Fruit fly (Drosophila melanogaster): ENCODE results near the gene Las.
A peak's percentile ranks its signal among the peaks of the same experiment; 100 is the strongest.

Las gene

DNA sequence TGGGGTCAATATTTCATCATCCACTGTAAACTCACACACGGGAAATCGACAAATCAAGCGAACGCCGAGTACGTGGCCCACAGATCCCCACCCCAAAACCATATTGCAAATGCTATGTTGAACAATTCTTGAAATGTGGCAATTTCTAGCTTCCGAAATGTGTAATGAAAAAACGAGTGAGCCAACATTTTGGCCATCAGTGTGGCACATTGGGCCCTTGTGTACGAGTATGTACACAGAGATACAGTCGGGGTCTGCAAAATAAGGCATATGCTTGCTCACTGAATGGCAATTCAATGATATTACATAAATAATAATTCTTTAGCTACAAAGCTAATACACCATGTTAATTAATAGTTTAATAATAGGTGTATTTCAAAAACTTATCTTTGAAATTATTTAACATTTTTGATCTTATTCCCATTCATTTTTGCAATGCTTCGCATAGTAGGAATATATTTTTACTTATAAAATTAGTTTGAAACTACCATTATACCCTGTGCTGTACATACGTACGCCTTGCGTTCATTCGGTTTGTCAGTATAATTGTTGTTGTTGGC is 32.5 kb downstream of the Las start (continued):
- TF ChIP-seq MTF-1 (GFP tag; optimal IDR thresholded peaks at IDR 0.05; ENCODE audit: borderline replicate concordance) (peak; percentile 44), CG18262 (tag; optimal IDR thresholded peaks at IDR 0.05) (peak; percentile 90), NFAT (GFP tag; IDR thresholded peaks at IDR 0.05) (peak; percentile 79), HmgZ (tag; optimal IDR thresholded peaks at IDR 0.05) (peak; percentile 92), pros (GFP tag; optimal IDR thresholded peaks at IDR 0.05) (no peak), gem (tag; optimal IDR thresholded peaks at IDR 0.05) (peak; percentile 93), zen (tag; optimal IDR thresholded peaks at IDR 0.05) (peak; percentile 72), scrt (GFP tag; optimal IDR thresholded peaks at IDR 0.05) (peak; percentile 73), sens (GFP tag) (peak; percentile 95), Awh (GFP tag; IDR thresholded peaks at IDR 0.05) (peak; percentile 84), CG2202 (tag; optimal IDR thresholded peaks at IDR 0.05) (peak; percentile 63), CG4617 (GFP tag; optimal IDR thresholded peaks at IDR 0.05; ENCODE audit: borderline replicate concordance) (peak; percentile 63), da (GFP tag; optimal IDR thresholded peaks at IDR 0.05) (peak; percentile 56), H15 (GFP tag; IDR thresholded peaks at IDR 0.05) (peak; percentile 77), CG13123 (GFP tag; optimal IDR thresholded peaks at IDR 0.05) (peak; percentile 67), CG16863 (GFP tag; optimal IDR thresholded peaks at IDR 0.05) (peak; percentile 80), CG12744 (GFP tag; optimal IDR thresholded peaks at IDR 0.05) (peak; percentile 78), zf30C (GFP tag; optimal IDR thresholded peaks at IDR 0.05) (no peak), Doc2 (GFP tag; IDR thresholded peaks at IDR 0.05) (no peak), CG4707 (GFP tag; optimal IDR thresholded peaks at IDR 0.05) (peak; percentile 56), CG7271 (tag; optimal IDR thresholded peaks at IDR 0.05) (no peak), C15 (GFP tag; IDR thresholded peaks at IDR 0.05) (no peak), CG13775 (GFP tag; optimal IDR thresholded peaks at IDR 0.05) (peak; percentile 87), crc (GFP tag; optimal IDR thresholded peaks at IDR 0.05) (peak; percentile 69), pho (GFP tag; optimal IDR thresholded peaks at IDR 0.05) (peak; percentile 87), lmd (GFP tag; IDR thresholded peaks at IDR 0.05) (peak; percentile 88), trh (GFP tag; optimal IDR thresholded peaks at IDR 0.05) (peak; percentile 73), CG16779 (GFP tag; IDR thresholded peaks at IDR 0.05) (peak; percentile 66), HLH3B (GFP tag; IDR thresholded peaks at IDR 0.05) (peak; percentile 75), Dll (GFP tag; IDR thresholded peaks at IDR 0.05; ENCODE audit: partially characterized antibody) (no peak), CG30431 (GFP tag; optimal IDR thresholded peaks at IDR 0.05) (peak; percentile 78), CG34224 (GFP tag; IDR thresholded peaks at IDR 0.05; ENCODE audit: partially characterized antibody) (no peak), disco-r (GFP tag; optimal IDR thresholded peaks at IDR 0.05) (peak; percentile 52), gsb (GFP tag; IDR thresholded peaks at IDR 0.05) (peak; percentile 87), corto (GFP tag; optimal IDR thresholded peaks at IDR 0.05) (peak; percentile 83), MBD-R2 (GFP tag; IDR thresholded peaks at IDR 0.05) (peak; percentile 60; the same call in 1 of the 2 replicates), CG8944 (GFP tag; optimal IDR thresholded peaks at IDR 0.05) (peak; percentile 72), wek (GFP tag; optimal IDR thresholded peaks at IDR 0.05) (peak; percentile 26), HLHmδ (GFP tag; optimal IDR thresholded peaks at IDR 0.05) (no peak), Elba2 (GFP tag; optimal IDR thresholded peaks at IDR 0.05) (peak; percentile 27), CG12299 (tag; optimal IDR thresholded peaks at IDR 0.05) (peak; percentile 85), sens-2 (GFP tag; IDR thresholded peaks at IDR 0.05) (no peak; the same call in 1 of the 2 replicates), sug (tag; optimal IDR thresholded peaks at IDR 0.05) (peak; percentile 89), CG7745 (tag; optimal IDR thresholded peaks at IDR 0.05) (no peak), seq (GFP tag; IDR thresholded peaks at IDR 0.05) (peak; percentile 84), h (optimal IDR thresholded peaks at IDR 0.05) (no peak), BEAF-32 (GFP tag; optimal IDR thresholded peaks at IDR 0.05) (no peak), CG4730 (GFP tag; IDR thresholded peaks at IDR 0.05) (peak; percentile 73), ara (GFP tag; IDR thresholded peaks at IDR 0.05) (peak; percentile 71), Sin3A (optimal IDR thresholded peaks at IDR 0.05) (no peak), vvl (GFP tag; IDR thresholded peaks at IDR 0.05) (peak; percentile 90)

Measured in whole organism, embryonic.